Fruit fly (Drosophila melanogaster) whole organism, embryonic: ENCODE data around the gene CG4596.

Experiments
- Awh ChIP-seq: fragments of 200-800 bp; sonication (Bioruptor generic); IDR thresholded peaks from 2 replicates; pipeline ENCODE4, ENCODE4 v1.3.6; 2022; ENCODE audit warnings: missing biosample characterization, missing genetic modification characterization
- Bdp1 ChIP-seq: fragments of 200-800 bp; sonication (Bioruptor generic); optimal IDR thresholded peaks from 3 replicates; lab custom pipeline; 2016; ENCODE audit warnings: missing biosample characterization, missing genetic modification characterization
- CG10654 ChIP-seq: fragments of 200-800 bp; sonication (Bioruptor generic); optimal IDR thresholded peaks from 2 replicates; lab custom pipeline; 2016; ENCODE audit warnings: missing biosample characterization, missing genetic modification characterization
- CG11504 ChIP-seq: fragments of 200-800 bp; sonication (Bioruptor generic); optimal IDR thresholded peaks from 3 replicates; lab custom pipeline; 2019; ENCODE audit warnings: missing biosample characterization, mild to moderate bottlenecking, missing genetic modification characterization, moderate library complexity
- CG12155 ChIP-seq: fragments of 200-800 bp; sonication (Bioruptor generic); optimal IDR thresholded peaks from 3 replicates; lab custom pipeline; 2016; ENCODE audit warnings: missing biosample characterization, missing genetic modification characterization
- CG12219 ChIP-seq: fragments of 200-800 bp; sonication (Bioruptor generic); optimal IDR thresholded peaks from 3 replicates; lab custom pipeline; 2018; ENCODE audit warnings: missing biosample characterization, mild to moderate bottlenecking, missing genetic modification characterization
- CG12659 ChIP-seq: fragments of 200-800 bp; sonication (Bioruptor generic); optimal IDR thresholded peaks from 3 replicates; lab custom pipeline; 2017; ENCODE audit warnings: mild to moderate bottlenecking, missing biosample characterization, missing genetic modification reagents, missing genetic modification characterization
- CG14050 ChIP-seq: fragments of 200-800 bp; sonication (Bioruptor generic); IDR thresholded peaks from 3 replicates; pipeline ENCODE4 v1.3.6; 2022; ENCODE audit warnings: missing biosample characterization, missing genetic modification characterization
- CG1603 ChIP-seq: fragments of 200-800 bp; sonication (Bioruptor generic); optimal IDR thresholded peaks from 2 replicates; lab custom pipeline; 2019; ENCODE audit warnings: missing biosample characterization, mild to moderate bottlenecking, missing genetic modification characterization, moderate library complexity
- CG31441 ChIP-seq: fragments of 200-800 bp; sonication (Bioruptor generic); IDR thresholded peaks from 2 replicates; pipeline ENCODE4 v1.3.6; 2022; ENCODE audit warnings: missing biosample characterization, missing genetic modification characterization
- CG33557 ChIP-seq: fragments of 200-800 bp; sonication (Bioruptor generic); optimal IDR thresholded peaks from 2 replicates; lab custom pipeline; 2019; ENCODE audit warnings: missing biosample characterization, mild to moderate bottlenecking, missing genetic modification characterization, moderate library complexity
- CG4404 ChIP-seq: fragments of 200-800 bp; sonication (Bioruptor generic); IDR thresholded peaks from 2 replicates; pipeline ENCODE4 v1.3.6; 2022; ENCODE audit warnings: missing biosample characterization, missing genetic modification characterization
- CG4424 ChIP-seq: fragments of 200-800 bp; sonication (Bioruptor generic); optimal IDR thresholded peaks from 3 replicates; lab custom pipeline; 2016; ENCODE audit warnings: missing biosample characterization, missing genetic modification characterization
- CG6791 ChIP-seq: fragments of 200-800 bp; sonication (Bioruptor generic); IDR thresholded peaks from 3 replicates; pipeline ENCODE4 v1.3.6; 2022; ENCODE audit warnings: missing biosample characterization, missing genetic modification characterization; ENCODE audit not compliant: partially characterized antibody
- CG6854 ChIP-seq: fragments of 200-800 bp; sonication (Bioruptor generic); optimal IDR thresholded peaks from 3 replicates; lab custom pipeline; 2017; ENCODE audit warnings: missing biosample characterization, mild to moderate bottlenecking, missing genetic modification characterization
- CG9437 ChIP-seq: fragments of 200-800 bp; sonication (Bioruptor generic); optimal IDR thresholded peaks from 2 replicates; lab custom pipeline; 2018; ENCODE audit warnings: missing biosample characterization, mild to moderate bottlenecking, missing genetic modification characterization
- CG9727 ChIP-seq: fragments of 200-800 bp; sonication (Bioruptor generic); optimal IDR thresholded peaks from 3 replicates; lab custom pipeline; 2017; ENCODE audit warnings: missing biosample characterization, mild to moderate bottlenecking, missing genetic modification characterization
- CG9817 ChIP-seq: fragments of 200-800 bp; sonication (Bioruptor generic); optimal IDR thresholded peaks from 2 replicates; lab custom pipeline; 2018; ENCODE audit warnings: missing biosample characterization, mild to moderate bottlenecking, missing genetic modification characterization, moderate library complexity
- Chrac-16 ChIP-seq: fragments of 200-800 bp; sonication (Bioruptor generic); optimal IDR thresholded peaks from 3 replicates; lab custom pipeline; 2016; ENCODE audit warnings: missing biosample characterization, missing genetic modification characterization
- D19A ChIP-seq: fragments of 200-800 bp; optimal IDR thresholded peaks from 3 replicates; lab custom pipeline; 2019; ENCODE audit warnings: missing biosample characterization, mild to moderate bottlenecking, missing genetic modification characterization, moderate library complexity
- Deaf1 ChIP-seq: fragments of 200-800 bp; optimal IDR thresholded peaks from 3 replicates; lab custom pipeline; 2019; ENCODE audit warnings: missing biosample characterization, mild to moderate bottlenecking, missing genetic modification characterization, moderate library complexity
- Dp ChIP-seq: fragments of 200-800 bp; sonication (Bioruptor generic); optimal IDR thresholded peaks from 2 replicates; lab custom pipeline; 2018; ENCODE audit warnings: missing biosample characterization, mild to moderate bottlenecking, missing genetic modification characterization, moderate library complexity
- Dref ChIP-seq: fragments of 200-800 bp; sonication (Bioruptor generic); IDR thresholded peaks from 2 replicates; pipeline ENCODE4 v1.3.6; 2022; ENCODE audit warnings: missing biosample characterization, missing genetic modification characterization
- E2f1 ChIP-seq: fragments of 200-800 bp; sonication (Bioruptor generic); IDR thresholded peaks from 2 replicates; pipeline ENCODE4 v1.3.6; 2022; ENCODE audit warnings: missing biosample characterization, missing genetic modification characterization
- E2f2 ChIP-seq: fragments of 200-800 bp; sonication (Bioruptor generic); IDR thresholded peaks from 2 replicates; pipeline ENCODE4 v1.3.6; 2022; ENCODE audit warnings: missing biosample characterization, missing genetic modification characterization
- Eip74EF ChIP-seq, 2 experiments: fragments of 200-800 bp in 1 of 2; fragments of >200 bp in 1 of 2; sonication (Bioruptor generic) in 1 of 2; optimal IDR thresholded peaks; 2 replicates each; lab custom pipeline; 2017 to 2019; ENCODE audit warnings: missing biosample characterization in 2 of 2, missing genetic modification characterization in 2 of 2, mild to moderate bottlenecking in 1 of 2, moderate library complexity in 1 of 2
- Fer2 ChIP-seq: fragments of 200-800 bp; sonication (Bioruptor generic); optimal IDR thresholded peaks from 2 replicates; lab custom pipeline; 2018; ENCODE audit warnings: missing biosample characterization, mild to moderate bottlenecking, missing genetic modification characterization, moderate library complexity
- HLH3B ChIP-seq: fragments of 200-800 bp; sonication (Bioruptor generic); IDR thresholded peaks from 2 replicates; pipeline ENCODE4 v1.3.6; 2022; ENCODE audit warnings: missing biosample characterization, missing genetic modification characterization
- Hand ChIP-seq: fragments of 200-800 bp; sonication (Bioruptor generic); optimal IDR thresholded peaks from 2 replicates; lab custom pipeline; 2017; ENCODE audit warnings: mild to moderate bottlenecking, missing biosample characterization, missing genetic modification reagents, missing genetic modification characterization
- Hmr ChIP-seq: fragments of 200-800 bp; sonication (Bioruptor generic); optimal IDR thresholded peaks from 3 replicates; lab custom pipeline; 2017; ENCODE audit warnings: mild to moderate bottlenecking, missing biosample characterization, missing genetic modification reagents, missing genetic modification characterization
- Lhr ChIP-seq: fragments of 200-800 bp; sonication (Bioruptor generic); optimal IDR thresholded peaks from 3 replicates; lab custom pipeline; 2017; ENCODE audit warnings: mild to moderate bottlenecking, missing biosample characterization, missing genetic modification reagents, missing genetic modification characterization
- MTF-1 ChIP-seq: fragments of 200-800 bp; sonication (Bioruptor generic); optimal IDR thresholded peaks from 2 replicates; lab custom pipeline; 2018; ENCODE audit warnings: missing biosample characterization, mild to moderate bottlenecking, missing genetic modification characterization, borderline replicate concordance
- Mes4 ChIP-seq: fragments of 200-800 bp; sonication (Bioruptor generic); optimal IDR thresholded peaks from 2 replicates; lab custom pipeline; 2016; ENCODE audit warnings: missing biosample characterization, missing genetic modification characterization
- az2 ChIP-seq: fragments of 200-800 bp; sonication (Bioruptor generic); optimal IDR thresholded peaks from 3 replicates; lab custom pipeline; 2016; ENCODE audit warnings: missing biosample characterization, missing genetic modification characterization
- bowl ChIP-seq: fragments of 200-800 bp; sonication (Bioruptor generic); IDR thresholded peaks from 2 replicates; pipeline ENCODE4 v1.3.6; 2022; ENCODE audit warnings: missing biosample characterization, missing genetic modification characterization
- crc ChIP-seq: fragments of 200-800 bp; sonication (Bioruptor generic); optimal IDR thresholded peaks from 2 replicates; lab custom pipeline; 2016; ENCODE audit warnings: missing biosample characterization, missing genetic modification characterization
- disco-r ChIP-seq: fragments of 200-800 bp; sonication (Bioruptor generic); optimal IDR thresholded peaks from 2 replicates; lab custom pipeline; 2016; ENCODE audit warnings: missing biosample characterization, missing genetic modification characterization
- ewg ChIP-seq: fragments of 200-800 bp; sonication (Bioruptor generic); optimal IDR thresholded peaks from 3 replicates; lab custom pipeline; 2017; ENCODE audit warnings: mild to moderate bottlenecking, missing biosample characterization, missing genetic modification reagents, missing genetic modification characterization
- fd64A ChIP-seq: fragments of 200-800 bp; sonication (Bioruptor generic); optimal IDR thresholded peaks from 3 replicates; lab custom pipeline; 2018; ENCODE audit warnings: missing biosample characterization, mild to moderate bottlenecking, missing genetic modification characterization
- gem ChIP-seq: fragments of 200-800 bp; sonication (Bioruptor generic); optimal IDR thresholded peaks from 2 replicates; lab custom pipeline; 2019; ENCODE audit warnings: missing biosample characterization, mild to moderate bottlenecking, missing genetic modification characterization, moderate library complexity
- hb ChIP-seq: fragments of 200-800 bp; sonication (Bioruptor generic); IDR thresholded peaks from 3 replicates; pipeline ENCODE4 v1.3.6; 2022; ENCODE audit warnings: missing biosample characterization, missing genetic modification characterization; ENCODE audit not compliant: partially characterized antibody
- klu ChIP-seq: fragments of 200-800 bp; sonication (Bioruptor generic); IDR thresholded peaks from 2 replicates; pipeline ENCODE4 v1.3.6; 2022; ENCODE audit warnings: missing biosample characterization, missing genetic modification characterization
- lola ChIP-seq, 3 experiments: fragments of >200 bp in 2 of 3; fragments of 200-800 bp in 1 of 3; sonication (Bioruptor generic) in 1 of 3; optimal IDR thresholded peaks; 2 replicates each; lab custom pipeline; 2017 to 2019; ENCODE audit warnings: missing biosample characterization in 3 of 3, missing genetic modification characterization in 3 of 3, mild to moderate bottlenecking in 1 of 3, moderate library complexity in 1 of 3
- nerfin-1 ChIP-seq: fragments of 200-800 bp; sonication (Bioruptor generic); optimal IDR thresholded peaks from 3 replicates; lab custom pipeline; 2019; ENCODE audit warnings: missing biosample characterization, mild to moderate bottlenecking, missing genetic modification characterization, moderate library complexity
- nom ChIP-seq: fragments of 200-800 bp; sonication (Bioruptor generic); optimal IDR thresholded peaks from 2 replicates; lab custom pipeline; 2017; ENCODE audit warnings: missing biosample characterization, missing genetic modification characterization, mild to moderate bottlenecking, moderate library complexity, missing genetic modification reagents
- pnt ChIP-seq: fragments of 200-800 bp; sonication (Bioruptor generic); optimal IDR thresholded peaks from 3 replicates; lab custom pipeline; 2016; ENCODE audit warnings: missing biosample characterization, missing genetic modification characterization
- sc ChIP-seq, 3 experiments: fragments of >200 bp in 2 of 3; fragments of 200-800 bp in 1 of 3; sonication (Bioruptor generic) in 1 of 3; optimal IDR thresholded peaks; 2 replicates in 2 of 3; 3 replicates in 1 of 3; lab custom pipeline; 2017; ENCODE audit warnings: mild to moderate bottlenecking in 1 of 3, missing biosample characterization in 1 of 3, missing genetic modification characterization in 1 of 3, missing genetic modification reagents in 1 of 3
- zfh1 ChIP-seq: fragments of 200-800 bp; sonication (Bioruptor generic); IDR thresholded peaks from 3 replicates; pipeline ENCODE4 v1.3.6; 2022; ENCODE audit warnings: missing biosample characterization, missing genetic modification characterization

Gene CG4596

dm6 chr3R:10872148-10872783 is 572 bp upstream of the CG4596 start, which contains the start of gene Fdh (continued):
- TF ChIP-seq Deaf1 (tag; lab: Kevin White, UChicago) = no peak
- peak; percentile 83 for TF ChIP-seq Lhr (GFP tag; lab: Kevin White, UChicago)
- TF ChIP-seq nerfin-1 (tag; lab: Kevin White, UChicago) = peak; percentile 68
- peak in 1 of 2 experiments; percentile 38 for TF ChIP-seq Eip74EF (GFP tag; optimal IDR thresholded peaks at IDR 0.05; lab: Kevin White, UChicago)
- TF ChIP-seq MTF-1 (GFP tag; lab: Kevin White, UChicago) = peak; percentile 30
- TF ChIP-seq CG9437 (GFP tag; lab: Kevin White, UChicago) = peak; percentile 18
- TF ChIP-seq disco-r = peak; percentile 2
- TF ChIP-seq CG4404 = no peak
- TF ChIP-seq CG11504 (tag; lab: Kevin White, UChicago) = peak; percentile 68
- TF ChIP-seq nom (GFP tag; lab: Kevin White, UChicago) = peak; percentile 51
- peak; percentile 44 for TF ChIP-seq CG12155 (GFP tag; lab: Kevin White, UChicago)
- TF ChIP-seq Hand = no peak
- TF ChIP-seq pnt (GFP tag; lab: Kevin White, UChicago) = no peak
- peak; percentile 66 for TF ChIP-seq E2f2 (GFP tag; lab: Robert Waterston, UW)
- peak; percentile 96 for TF ChIP-seq ewg (GFP tag; lab: Kevin White, UChicago)
- TF ChIP-seq CG14050 = no peak
- peak; percentile 66 for TF ChIP-seq CG9727 (GFP tag; lab: Kevin White, UChicago)
- TF ChIP-seq fd64A (GFP tag; lab: Kevin White, UChicago) = peak; percentile 36
- no peak for TF ChIP-seq klu (GFP tag; lab: Robert Waterston, UW)
- peak; percentile 32 for TF ChIP-seq Fer2 (tag; lab: Kevin White, UChicago)
- peak; percentile 70 for TF ChIP-seq zfh1 (GFP tag; lab: Robert Waterston, UW)
- TF ChIP-seq CG12219 (GFP tag; lab: Kevin White, UChicago) = peak; percentile 45
- no peak for TF ChIP-seq CG6791 (GFP tag; lab: Robert Waterston, UW)
- TF ChIP-seq hb = no peak
- peak; percentile 36 for TF ChIP-seq CG10654 (GFP tag; lab: Kevin White, UChicago)
- TF ChIP-seq sc (optimal IDR thresholded peaks at IDR 0.05; lab: Kevin White, UChicago) = no peak
- TF ChIP-seq sc (GFP tag; optimal IDR thresholded peaks at IDR 0.05; lab: Kevin White, UChicago) = peak; percentile 23
- TF ChIP-seq crc (GFP tag; lab: Kevin White, UChicago) = peak; percentile 27
- TF ChIP-seq CG12659 (GFP tag; lab: Kevin White, UChicago) = peak; percentile 72
- peak; percentile 36 for TF ChIP-seq D19A (tag; lab: Kevin White, UChicago)
- TF ChIP-seq CG4424 = peak; percentile 74
- TF ChIP-seq gem (tag; lab: Kevin White, UChicago) = peak; percentile 78
- TF ChIP-seq Bdp1 = no peak
- TF ChIP-seq Hmr (GFP tag; lab: Kevin White, UChicago) = peak; percentile 64
- peak; percentile 22 for TF ChIP-seq az2 (GFP tag; lab: Kevin White, UChicago)
- TF ChIP-seq Dref (GFP tag; lab: Robert Waterston, UW) = no peak
- TF ChIP-seq CG6854 (GFP tag; lab: Kevin White, UChicago) = no peak
- TF ChIP-seq Mes4 (GFP tag; lab: Kevin White, UChicago) = peak; percentile 16
- TF ChIP-seq Dp (GFP tag; lab: Kevin White, UChicago) = peak; percentile 53
- peak; percentile 76 for TF ChIP-seq CG31441 (GFP tag; lab: Robert Waterston, UW)
- no peak for TF ChIP-seq Awh
- peak in 1 of 3 experiments; percentile 81 for TF ChIP-seq lola (GFP tag; optimal IDR thresholded peaks at IDR 0.05; lab: Kevin White, UChicago)
- TF ChIP-seq CG1603 (tag; lab: Kevin White, UChicago) = peak; percentile 42
- TF ChIP-seq bowl = 0 out of 2 replicates have a peak, but pooled peaks have one; percentile 16
- TF ChIP-seq Chrac-16 = peak; percentile 38
- peak; percentile 31; the same call in 1 of the 2 replicates for TF ChIP-seq E2f1 (GFP tag; lab: Robert Waterston, UW)
- peak; percentile 37; the same call in 1 of the 2 replicates for TF ChIP-seq HLH3B (GFP tag; lab: Robert Waterston, UW)
- TF ChIP-seq CG9817 = peak; percentile 30
- TF ChIP-seq CG33557 (GFP tag; lab: Kevin White, UChicago) = peak; percentile 76
